Worm (Caenorhabditis elegans) whole organism, L4/young adult: ENCODE results near the gene T26A5.8.

Source experiments
- W03F9.2 ChIP-seq: fragments of 150-350 bp; optimal IDR thresholded peaks from 2 replicates; lab custom pipeline; 2014; ENCODE audit warnings: missing biosample characterization, missing genetic modification characterization
- dao-5 ChIP-seq: sonication (generic microtip); optimal IDR thresholded peaks from 2 replicates; lab custom pipeline; 2016; ENCODE audit warnings: missing genotype, missing genetic modification characterization, moderate library complexity, missing compliant biosample characterization
- him-1 ChIP-seq: sonication (generic microtip); optimal IDR thresholded peaks from 2 replicates; lab custom pipeline; 2016; ENCODE audit warnings: missing genotype, missing genetic modification reagents, missing genetic modification characterization, missing compliant biosample characterization

- TF ChIP-seq dao-5 (tag; lab: Kevin White, UChicago) (no peak), him-1 (tag; lab: Kevin White, UChicago) (no peak), W03F9.2 (tag; lab: Kevin White, UChicago) (no peak)
Observed at ce11 chrIII:6492807-6493206, 30.2 kb upstream of the T26A5.8 start, which contains the start of gene srb-11.
